Fruit fly (Drosophila melanogaster) whole organism, embryonic: Measurements from ENCODE around the gene Irk1.

ENCODE experiments used
- Abd-B ChIP-seq: fragments of 200-800 bp; sonication (Bioruptor generic); optimal IDR thresholded peaks from 2 replicates; lab custom pipeline; 2018; ENCODE audit warnings: missing biosample characterization, mild to moderate bottlenecking, missing genetic modification characterization, moderate library complexity
- Awh ChIP-seq: fragments of 200-800 bp; sonication (Bioruptor generic); IDR thresholded peaks from 2 replicates; pipeline ENCODE4, ENCODE4 v1.3.6; 2022; ENCODE audit warnings: missing biosample characterization, missing genetic modification characterization
- B-H2 ChIP-seq: fragments of 200-800 bp; sonication (Bioruptor generic); optimal IDR thresholded peaks from 2 replicates; lab custom pipeline; 2018; ENCODE audit warnings: missing biosample characterization, mild to moderate bottlenecking, missing genetic modification characterization
- Blimp-1 ChIP-seq: fragments of 200-800 bp; sonication (Bioruptor generic); optimal IDR thresholded peaks from 3 replicates; lab custom pipeline; 2018; ENCODE audit warnings: missing biosample characterization, missing genetic modification characterization, mild to moderate bottlenecking, moderate library complexity, missing genetic modification reagents
- BtbVII ChIP-seq: fragments of 200-800 bp; sonication (Bioruptor generic); optimal IDR thresholded peaks from 3 replicates; lab custom pipeline; 2017; ENCODE audit warnings: missing biosample characterization, mild to moderate bottlenecking, missing genetic modification characterization
- CG12219 ChIP-seq: fragments of 200-800 bp; sonication (Bioruptor generic); optimal IDR thresholded peaks from 3 replicates; lab custom pipeline; 2018; ENCODE audit warnings: missing biosample characterization, mild to moderate bottlenecking, missing genetic modification characterization
- CG13287 ChIP-seq: fragments of 200-800 bp; sonication (Bioruptor generic); IDR thresholded peaks from 2 replicates; pipeline ENCODE4 v1.3.6; 2022; ENCODE audit warnings: missing biosample characterization, missing genetic modification characterization; ENCODE audit not compliant: partially characterized antibody
- CG13775 ChIP-seq: fragments of 200-800 bp; sonication (Bioruptor generic); optimal IDR thresholded peaks from 3 replicates; lab custom pipeline; 2017; ENCODE audit warnings: missing biosample characterization, mild to moderate bottlenecking, missing genetic modification characterization
- CG14050 ChIP-seq: fragments of 200-800 bp; sonication (Bioruptor generic); IDR thresholded peaks from 3 replicates; pipeline ENCODE4 v1.3.6; 2022; ENCODE audit warnings: missing biosample characterization, missing genetic modification characterization
- CG17186 ChIP-seq: fragments of 200-800 bp; sonication (Bioruptor generic); optimal IDR thresholded peaks from 3 replicates; lab custom pipeline; 2017; ENCODE audit warnings: missing biosample characterization, missing genetic modification reagents, missing genetic modification characterization
- CG17829 ChIP-seq: fragments of 200-800 bp; optimal IDR thresholded peaks from 2 replicates; lab custom pipeline; 2019; ENCODE audit warnings: missing biosample characterization, mild to moderate bottlenecking, missing genetic modification characterization, moderate library complexity
- CG18599 ChIP-seq: fragments of 200-800 bp; sonication (Bioruptor generic); optimal IDR thresholded peaks from 3 replicates; lab custom pipeline; 2017; ENCODE audit warnings: missing biosample characterization, missing genetic modification characterization, mild to moderate bottlenecking, moderate library complexity, missing genetic modification reagents
- CG3995 ChIP-seq: fragments of 200-800 bp; sonication (Bioruptor generic); optimal IDR thresholded peaks from 3 replicates; lab custom pipeline; 2016; ENCODE audit warnings: missing biosample characterization, missing genetic modification characterization
- CG4820 ChIP-seq: fragments of 200-800 bp; sonication (Bioruptor generic); optimal IDR thresholded peaks from 3 replicates; lab custom pipeline; 2016; ENCODE audit warnings: missing biosample characterization, missing genetic modification characterization
- CG6683 ChIP-seq: fragments of 200-800 bp; sonication (Bioruptor generic); optimal IDR thresholded peaks from 2 replicates; lab custom pipeline; 2017; ENCODE audit warnings: missing biosample characterization, mild to moderate bottlenecking, missing genetic modification characterization, missing genetic modification reagents
- CG8944 ChIP-seq: fragments of 200-800 bp; sonication (Bioruptor generic); optimal IDR thresholded peaks from 3 replicates; lab custom pipeline; 2016; ENCODE audit warnings: missing biosample characterization, missing genetic modification characterization
- CG9932 ChIP-seq: fragments of 200-800 bp; sonication (Bioruptor generic); IDR thresholded peaks from 2 replicates; pipeline ENCODE4 v1.3.6; 2022; ENCODE audit warnings: missing biosample characterization, missing genetic modification characterization
- Dp ChIP-seq: fragments of 200-800 bp; sonication (Bioruptor generic); optimal IDR thresholded peaks from 2 replicates; lab custom pipeline; 2018; ENCODE audit warnings: missing biosample characterization, mild to moderate bottlenecking, missing genetic modification characterization, moderate library complexity
- Elba2 ChIP-seq: fragments of 200-800 bp; sonication (Bioruptor generic); optimal IDR thresholded peaks from 3 replicates; lab custom pipeline; 2016; ENCODE audit warnings: missing biosample characterization, missing genetic modification characterization
- H2.0 ChIP-seq: fragments of 200-800 bp; sonication (Bioruptor generic); IDR thresholded peaks from 2 replicates; pipeline ENCODE4 v1.3.6; 2022; ENCODE audit warnings: missing biosample characterization, missing genetic modification characterization
- HLHmδ ChIP-seq: fragments of 200-800 bp; sonication (Bioruptor generic); optimal IDR thresholded peaks from 2 replicates; lab custom pipeline; 2018; ENCODE audit warnings: missing biosample characterization, mild to moderate bottlenecking, missing genetic modification characterization, moderate library complexity
- Hey ChIP-seq: fragments of 200-800 bp; sonication (Bioruptor generic); optimal IDR thresholded peaks from 3 replicates; lab custom pipeline; 2018; ENCODE audit warnings: missing biosample characterization, mild to moderate bottlenecking, missing genetic modification characterization
- Mad ChIP-seq: fragments of 200-800 bp; sonication (Bioruptor generic); optimal IDR thresholded peaks from 2 replicates; lab custom pipeline; 2016; ENCODE audit warnings: missing biosample characterization, missing genetic modification characterization
- Med ChIP-seq: fragments of 200-800 bp; sonication (Bioruptor generic); peaks from one replicate; lab custom pipeline; 2016; ENCODE audit warnings: missing biosample characterization, missing genetic modification characterization, mild to moderate bottlenecking, inconsistent platforms, moderate library complexity
- Meics ChIP-seq: fragments of 200-800 bp; sonication (Bioruptor generic); optimal IDR thresholded peaks from 2 replicates; lab custom pipeline; 2017; ENCODE audit warnings: missing biosample characterization, mild to moderate bottlenecking, missing genetic modification characterization
- Nf-YB ChIP-seq: fragments of 200-800 bp; sonication (Bioruptor generic); optimal IDR thresholded peaks from 3 replicates; lab custom pipeline; 2019; ENCODE audit warnings: missing biosample characterization, mild to moderate bottlenecking, missing genetic modification characterization, moderate library complexity
- Optix ChIP-seq: fragments of 200-800 bp; sonication (Bioruptor generic); IDR thresholded peaks from 3 replicates; pipeline ENCODE4 v1.3.6; 2022; ENCODE audit warnings: missing biosample characterization, missing genetic modification characterization
- Scr ChIP-seq: fragments of 200-800 bp; sonication (Bioruptor generic); IDR thresholded peaks from 2 replicates; pipeline ENCODE4 v1.3.6; 2022; ENCODE audit warnings: missing biosample characterization, missing genetic modification characterization; ENCODE audit not compliant: partially characterized antibody
- Spps ChIP-seq: fragments of 200-800 bp; sonication (Bioruptor generic); optimal IDR thresholded peaks from 2 replicates; lab custom pipeline; 2018; ENCODE audit warnings: missing biosample characterization, mild to moderate bottlenecking, missing genetic modification characterization
- YL-1 ChIP-seq: fragments of 200-800 bp; sonication (Bioruptor generic); optimal IDR thresholded peaks from 3 replicates; lab custom pipeline; 2017; ENCODE audit warnings: missing biosample characterization, mild to moderate bottlenecking, missing genetic modification characterization
- ab ChIP-seq: fragments of 200-800 bp; sonication (Bioruptor generic); optimal IDR thresholded peaks from 2 replicates; lab custom pipeline; 2016; ENCODE audit warnings: missing biosample characterization, missing genetic modification characterization
- amos ChIP-seq: fragments of 200-800 bp; sonication (Bioruptor generic); IDR thresholded peaks from 2 replicates; pipeline ENCODE4 v1.3.6; 2022; ENCODE audit warnings: missing biosample characterization, missing genetic modification characterization; ENCODE audit not compliant: partially characterized antibody
- cad ChIP-seq: fragments of >200 bp; optimal IDR thresholded peaks from 2 replicates; lab custom pipeline; 2017; ENCODE audit warnings: missing biosample characterization, missing genetic modification characterization
- ci ChIP-seq: fragments of 200-800 bp; sonication (Bioruptor generic); IDR thresholded peaks from 3 replicates; pipeline ENCODE4 v1.3.6; 2022; ENCODE audit warnings: missing biosample characterization, missing genetic modification characterization
- croc ChIP-seq: fragments of 200-800 bp; sonication (Bioruptor generic); conservative IDR thresholded peaks from 3 replicates; pipeline ENCODE4 v1.3.6; 2022; ENCODE audit warnings: missing biosample characterization, missing genetic modification characterization
- dimm ChIP-seq: fragments of 200-800 bp; sonication (Bioruptor generic); IDR thresholded peaks from 2 replicates; pipeline ENCODE4 v1.3.6; 2022; ENCODE audit warnings: missing biosample characterization, missing genetic modification characterization
- dmrt99B ChIP-seq: fragments of 200-800 bp; sonication (Bioruptor generic); optimal IDR thresholded peaks from 2 replicates; lab custom pipeline; 2018; ENCODE audit warnings: missing biosample characterization, mild to moderate bottlenecking, missing genetic modification characterization, moderate library complexity
- fd3F ChIP-seq: fragments of 200-800 bp; sonication (Bioruptor generic); optimal IDR thresholded peaks from 2 replicates; lab custom pipeline; 2018; ENCODE audit warnings: missing biosample characterization, mild to moderate bottlenecking, missing genetic modification characterization, moderate library complexity
- gcm ChIP-seq: fragments of 200-800 bp; sonication (Bioruptor generic); optimal IDR thresholded peaks from 2 replicates; lab custom pipeline; 2019; ENCODE audit warnings: missing biosample characterization, mild to moderate bottlenecking, missing genetic modification characterization, moderate library complexity
- grn ChIP-seq: fragments of 200-800 bp; sonication (Bioruptor generic); optimal IDR thresholded peaks from 3 replicates; lab custom pipeline; 2017; ENCODE audit warnings: missing biosample characterization, missing genetic modification characterization
- mld ChIP-seq: fragments of 200-800 bp; sonication (Bioruptor generic); IDR thresholded peaks from 3 replicates; pipeline ENCODE4 v1.3.6; 2022; ENCODE audit warnings: missing biosample characterization, missing genetic modification characterization; ENCODE audit not compliant: partially characterized antibody
- nom ChIP-seq: fragments of 200-800 bp; sonication (Bioruptor generic); optimal IDR thresholded peaks from 2 replicates; lab custom pipeline; 2017; ENCODE audit warnings: missing biosample characterization, missing genetic modification characterization, mild to moderate bottlenecking, moderate library complexity, missing genetic modification reagents
- otp ChIP-seq: fragments of 200-800 bp; sonication (Bioruptor generic); IDR thresholded peaks from 3 replicates; pipeline ENCODE4, ENCODE4 v1.3.6; 2022; ENCODE audit warnings: missing biosample characterization, missing genetic modification characterization
- peb ChIP-seq: fragments of 200-800 bp; sonication (Bioruptor generic); IDR thresholded peaks from 2 replicates; pipeline ENCODE4 v1.3.6; 2022; ENCODE audit warnings: missing biosample characterization, missing genetic modification characterization
- scrt ChIP-seq: fragments of 200-800 bp; sonication (Bioruptor generic); optimal IDR thresholded peaks from 2 replicates; lab custom pipeline; 2018; ENCODE audit warnings: missing biosample characterization, mild to moderate bottlenecking, missing genetic modification characterization, moderate library complexity
- sqz ChIP-seq: fragments of 200-800 bp; sonication (Bioruptor generic); optimal IDR thresholded peaks from 3 replicates; lab custom pipeline; 2018; ENCODE audit warnings: missing biosample characterization, mild to moderate bottlenecking, missing genetic modification characterization
- stwl ChIP-seq: fragments of 200-800 bp; sonication (Bioruptor generic); optimal IDR thresholded peaks from 3 replicates; lab custom pipeline; 2018; ENCODE audit warnings: missing biosample characterization, mild to moderate bottlenecking, missing genetic modification characterization, moderate library complexity
- wek ChIP-seq: fragments of 200-800 bp; sonication (Bioruptor generic); optimal IDR thresholded peaks from 3 replicates; lab custom pipeline; 2018; ENCODE audit warnings: missing biosample characterization, mild to moderate bottlenecking, missing genetic modification characterization, moderate library complexity
- zfh2 ChIP-seq: fragments of 200-800 bp; sonication (Bioruptor generic); optimal IDR thresholded peaks from 2 replicates; lab custom pipeline; 2016; ENCODE audit warnings: missing biosample characterization, missing genetic modification characterization

Irk1 gene

DNA sequence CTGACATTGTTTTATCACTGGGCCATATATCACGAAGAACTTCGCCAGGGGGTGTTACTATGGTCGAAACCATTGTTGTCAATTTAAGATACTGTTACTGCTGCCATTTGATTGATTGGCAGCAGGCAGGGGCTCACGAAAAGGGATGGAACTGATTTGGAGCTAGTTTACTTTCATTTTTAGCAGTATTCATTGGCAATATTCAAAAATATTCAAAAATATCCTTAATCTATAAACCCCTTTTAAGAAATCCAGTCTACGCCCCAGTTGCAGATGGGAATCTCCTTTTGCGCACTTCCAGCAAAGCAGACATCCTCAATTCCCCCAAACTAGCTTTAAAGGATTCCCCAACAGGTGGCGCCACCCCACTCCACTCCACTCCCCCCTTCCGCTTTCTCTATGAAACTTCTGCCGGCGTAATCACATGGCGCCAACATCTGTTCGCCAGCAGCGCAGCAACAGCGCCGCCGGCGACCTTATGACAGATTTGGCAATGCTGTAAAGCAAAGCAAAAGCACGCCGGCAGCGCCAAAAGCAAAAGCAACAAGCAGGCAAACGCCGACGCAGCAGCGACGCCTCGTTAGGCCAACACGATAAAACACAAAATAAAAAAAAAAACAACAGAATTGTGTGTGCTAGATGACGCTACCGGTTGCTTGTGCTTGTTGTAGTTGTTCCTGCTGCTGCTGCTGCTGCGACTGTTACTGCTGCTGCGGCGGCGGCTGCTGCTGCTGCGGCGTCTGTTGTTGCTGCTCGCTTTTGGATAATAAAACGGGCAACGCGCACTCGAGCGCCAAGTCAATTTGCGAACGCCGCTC, at the start of gene Irk1 (continued):
- TF ChIP-seq sqz (peak; percentile 23), dimm (GFP tag; lab: Robert Waterston, UW) (no peak), Elba2 (GFP tag; lab: Kevin White, UChicago) (no peak), CG14050 (GFP tag; lab: Robert Waterston, UW) (no peak), Nf-YB (GFP tag; lab: Kevin White, UChicago) (no peak), CG4820 (GFP tag; lab: Kevin White, UChicago) (no peak), scrt (GFP tag; lab: Kevin White, UChicago) (peak; percentile 51), croc (GFP tag; lab: Robert Waterston, UW) (no peak), stwl (no peak), Dp (GFP tag; lab: Kevin White, UChicago) (no peak), BtbVII (no peak), CG13775 (GFP tag; lab: Kevin White, UChicago) (no peak), Med (GFP tag; lab: Kevin White, UChicago) (peak; percentile 83), Blimp-1 (GFP tag; lab: Kevin White, UChicago) (no peak), CG17186 (GFP tag; lab: Kevin White, UChicago) (no peak), CG6683 (GFP tag; lab: Kevin White, UChicago) (no peak), CG8944 (GFP tag; lab: Kevin White, UChicago) (no peak), mld (no peak), cad (GFP tag; lab: Kevin White, UChicago) (no peak)

DNA sequence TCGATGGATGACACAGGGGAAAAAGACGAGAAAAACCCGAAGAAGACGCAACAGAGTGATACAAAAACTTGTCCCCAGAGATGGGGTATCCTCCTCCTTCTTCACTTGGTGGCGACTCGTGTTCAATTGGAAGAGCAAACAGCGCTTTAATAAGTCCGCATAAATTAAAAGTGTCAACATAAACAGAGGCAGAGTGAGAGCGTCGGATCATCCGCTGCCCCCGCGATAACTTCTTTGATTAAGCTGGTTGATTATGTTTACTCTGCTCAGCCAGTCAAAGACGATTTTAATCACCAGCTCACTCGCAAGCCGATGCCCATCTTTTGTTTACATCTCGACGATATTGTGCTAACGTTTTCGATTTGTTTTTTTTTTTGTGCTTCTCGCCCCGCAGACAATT, 48.2 kb upstream of the Irk1 start:
- no peak for TF ChIP-seq H2.0 (GFP tag; lab: Robert Waterston, UW)
- no peak for TF ChIP-seq HLHmδ (GFP tag; lab: Kevin White, UChicago)
- no peak for TF ChIP-seq dmrt99B (tag; lab: Kevin White, UChicago)
- peak; percentile 35; the same call in 1 of the 3 replicates for TF ChIP-seq otp (GFP tag; lab: Robert Waterston, UW)
- no peak for TF ChIP-seq amos
- TF ChIP-seq Spps, result no peak
- TF ChIP-seq Mad (GFP tag; lab: Kevin White, UChicago), result no peak
- no peak for TF ChIP-seq Optix (GFP tag; lab: Robert Waterston, UW)
- TF ChIP-seq CG9932 (GFP tag; lab: Robert Waterston, UW), result no peak
- no peak for TF ChIP-seq CG3995
- peak; percentile 78 for TF ChIP-seq Awh (GFP tag; lab: Robert Waterston, UW)
- TF ChIP-seq Scr (GFP tag; lab: Robert Waterston, UW), result no peak
- TF ChIP-seq CG13287, result no peak
- no peak for TF ChIP-seq B-H2
- TF ChIP-seq ci (GFP tag; lab: Robert Waterston, UW), result 0 out of 3 replicates have a peak, but pooled peaks have one; percentile 24
- TF ChIP-seq Abd-B, result no peak
- TF ChIP-seq ab (GFP tag; lab: Kevin White, UChicago), result no peak
- TF ChIP-seq Meics (GFP tag; lab: Kevin White, UChicago), result no peak
- TF ChIP-seq grn, result peak; percentile 4
- no peak for TF ChIP-seq fd3F
- no peak for TF ChIP-seq CG18599 (GFP tag; lab: Kevin White, UChicago)
- no peak for TF ChIP-seq Hey
- no peak for TF ChIP-seq zfh2 (GFP tag; lab: Kevin White, UChicago)
- TF ChIP-seq nom, result peak; percentile 24
- no peak for TF ChIP-seq gcm (GFP tag; lab: Kevin White, UChicago)
- TF ChIP-seq peb, result no peak
- no peak for TF ChIP-seq YL-1 (GFP tag; lab: Kevin White, UChicago)
- TF ChIP-seq CG12219 (GFP tag; lab: Kevin White, UChicago), result no peak
- TF ChIP-seq CG17829 (tag; lab: Kevin White, UChicago), result no peak
- TF ChIP-seq wek (GFP tag; lab: Kevin White, UChicago), result no peak
